Fruit fly (Drosophila melanogaster) whole organism, embryonic: ENCODE data around the gene sicily.

Source experiments
- ATbp ChIP-seq: fragments of 200-800 bp; sonication (Bioruptor generic); optimal IDR thresholded peaks from 2 replicates; lab custom pipeline; 2017; ENCODE audit warnings: missing biosample characterization, mild to moderate bottlenecking, missing genetic modification characterization, missing genetic modification reagents
- Adf1 ChIP-seq: fragments of 200-800 bp; sonication (Bioruptor generic); IDR thresholded peaks from 2 replicates; pipeline ENCODE4 v1.3.6; 2022; ENCODE audit warnings: missing biosample characterization, missing genetic modification characterization
- CG10431 ChIP-seq: fragments of 200-800 bp; sonication (Bioruptor generic); optimal IDR thresholded peaks from 3 replicates; lab custom pipeline; 2018; ENCODE audit warnings: missing biosample characterization, mild to moderate bottlenecking, missing genetic modification characterization
- CG12391 ChIP-seq: fragments of 200-800 bp; sonication (Bioruptor generic); optimal IDR thresholded peaks from 3 replicates; lab custom pipeline; 2018; ENCODE audit warnings: missing biosample characterization, mild to moderate bottlenecking, missing genetic modification characterization, moderate library complexity
- CG14667 ChIP-seq: fragments of 200-800 bp; sonication (Bioruptor generic); IDR thresholded peaks from 2 replicates; pipeline ENCODE4 v1.3.6; 2022; ENCODE audit warnings: missing biosample characterization, missing genetic modification characterization
- CG15479 ChIP-seq: fragments of 200-800 bp; sonication (Bioruptor generic); optimal IDR thresholded peaks from 3 replicates; lab custom pipeline; 2019; ENCODE audit warnings: missing biosample characterization, mild to moderate bottlenecking, missing genetic modification characterization, moderate library complexity
- CG18476 ChIP-seq: fragments of 200-800 bp; sonication (Bioruptor generic); optimal IDR thresholded peaks from 2 replicates; lab custom pipeline; 2016; ENCODE audit warnings: missing biosample characterization, mild to moderate bottlenecking, missing genetic modification characterization
- CG2678 ChIP-seq: fragments of 200-800 bp; sonication (Bioruptor generic); optimal IDR thresholded peaks from 3 replicates; lab custom pipeline; 2019; ENCODE audit warnings: missing biosample characterization, mild to moderate bottlenecking, missing genetic modification characterization, moderate library complexity
- CG31388 ChIP-seq: fragments of 200-800 bp; sonication (Bioruptor generic); optimal IDR thresholded peaks from 2 replicates; lab custom pipeline; 2016; ENCODE audit warnings: missing biosample characterization, missing genetic modification characterization
- CG34376 ChIP-seq: fragments of 200-800 bp; sonication (Bioruptor generic); optimal IDR thresholded peaks from 2 replicates; lab custom pipeline; 2018; ENCODE audit warnings: missing biosample characterization, mild to moderate bottlenecking, missing genetic modification characterization
- CG34422 ChIP-seq: fragments of 200-800 bp; sonication (Bioruptor generic); IDR thresholded peaks from 3 replicates; pipeline ENCODE4 v1.3.6; 2022; ENCODE audit warnings: missing biosample characterization, missing genetic modification characterization
- CG42726 ChIP-seq: fragments of 200-800 bp; sonication (Bioruptor generic); IDR thresholded peaks from 2 replicates; pipeline ENCODE4 v1.3.6; 2022; ENCODE audit warnings: missing biosample characterization, missing genetic modification characterization; ENCODE audit not compliant: partially characterized antibody
- CG4360 ChIP-seq: fragments of 200-800 bp; sonication (Bioruptor generic); IDR thresholded peaks from 2 replicates; pipeline ENCODE4 v1.3.6; 2022; ENCODE audit warnings: missing biosample characterization, missing genetic modification characterization
- CG7271 ChIP-seq: fragments of 200-800 bp; sonication (Bioruptor generic); optimal IDR thresholded peaks from 2 replicates; lab custom pipeline; 2018; ENCODE audit warnings: missing biosample characterization, mild to moderate bottlenecking, missing genetic modification characterization, moderate library complexity
- CG7839 ChIP-seq: fragments of 200-800 bp; sonication (Bioruptor generic); optimal IDR thresholded peaks from 3 replicates; lab custom pipeline; 2018; ENCODE audit warnings: missing biosample characterization, mild to moderate bottlenecking, missing genetic modification characterization, moderate library complexity
- CG8924 ChIP-seq: fragments of 200-800 bp; optimal IDR thresholded peaks from 3 replicates; lab custom pipeline; 2019; ENCODE audit warnings: missing biosample characterization, mild to moderate bottlenecking, missing genetic modification characterization, moderate library complexity
- CG8944 ChIP-seq: fragments of 200-800 bp; sonication (Bioruptor generic); optimal IDR thresholded peaks from 3 replicates; lab custom pipeline; 2016; ENCODE audit warnings: missing biosample characterization, missing genetic modification characterization
- CG9215 ChIP-seq: fragments of 200-800 bp; sonication (Bioruptor generic); IDR thresholded peaks from 2 replicates; pipeline ENCODE4 v1.3.6; 2022; ENCODE audit warnings: missing biosample characterization, missing genetic modification characterization
- Chrac-16 ChIP-seq: fragments of 200-800 bp; sonication (Bioruptor generic); optimal IDR thresholded peaks from 3 replicates; lab custom pipeline; 2016; ENCODE audit warnings: missing biosample characterization, missing genetic modification characterization
- Dbx ChIP-seq: fragments of 200-800 bp; sonication (Bioruptor generic); IDR thresholded peaks from 3 replicates; pipeline ENCODE4 v1.3.6; 2022; ENCODE audit warnings: missing biosample characterization, missing genetic modification characterization
- Dp ChIP-seq: fragments of 200-800 bp; sonication (Bioruptor generic); optimal IDR thresholded peaks from 2 replicates; lab custom pipeline; 2018; ENCODE audit warnings: missing biosample characterization, mild to moderate bottlenecking, missing genetic modification characterization, moderate library complexity
- Eip74EF ChIP-seq, 2 experiments: fragments of 200-800 bp in 1 of 2; fragments of >200 bp in 1 of 2; sonication (Bioruptor generic) in 1 of 2; optimal IDR thresholded peaks; 2 replicates each; lab custom pipeline; 2017 to 2019; ENCODE audit warnings: missing biosample characterization in 2 of 2, missing genetic modification characterization in 2 of 2, mild to moderate bottlenecking in 1 of 2, moderate library complexity in 1 of 2
- H2.0 ChIP-seq: fragments of 200-800 bp; sonication (Bioruptor generic); IDR thresholded peaks from 2 replicates; pipeline ENCODE4 v1.3.6; 2022; ENCODE audit warnings: missing biosample characterization, missing genetic modification characterization
- Hmr ChIP-seq: fragments of 200-800 bp; sonication (Bioruptor generic); optimal IDR thresholded peaks from 3 replicates; lab custom pipeline; 2017; ENCODE audit warnings: mild to moderate bottlenecking, missing biosample characterization, missing genetic modification reagents, missing genetic modification characterization
- Lim3 ChIP-seq: fragments of 200-800 bp; sonication (Bioruptor generic); IDR thresholded peaks from 2 replicates; pipeline ENCODE4 v1.3.6; 2022; ENCODE audit warnings: missing biosample characterization, missing genetic modification characterization
- MTF-1 ChIP-seq: fragments of 200-800 bp; sonication (Bioruptor generic); optimal IDR thresholded peaks from 2 replicates; lab custom pipeline; 2018; ENCODE audit warnings: missing biosample characterization, mild to moderate bottlenecking, missing genetic modification characterization, borderline replicate concordance
- Mrtf ChIP-seq: fragments of 200-800 bp; sonication (Bioruptor generic); IDR thresholded peaks from 3 replicates; pipeline ENCODE4 v1.3.6; 2022; ENCODE audit warnings: missing biosample characterization, missing genetic modification characterization
- NC2α ChIP-seq: fragments of 200-800 bp; sonication (Bioruptor generic); optimal IDR thresholded peaks from 2 replicates; lab custom pipeline; 2016; ENCODE audit warnings: missing biosample characterization, missing genetic modification characterization
- NfI ChIP-seq: fragments of 200-800 bp; sonication (Bioruptor generic); optimal IDR thresholded peaks from 3 replicates; lab custom pipeline; 2018; ENCODE audit warnings: missing biosample characterization, mild to moderate bottlenecking, missing genetic modification characterization, moderate library complexity
- Ravus ChIP-seq: fragments of 200-800 bp; sonication (Bioruptor generic); IDR thresholded peaks from 2 replicates; pipeline ENCODE4 v1.3.6; 2022; ENCODE audit warnings: missing biosample characterization, missing genetic modification characterization
- Ssrp ChIP-seq: fragments of 200-800 bp; sonication (Bioruptor generic); optimal IDR thresholded peaks from 2 replicates; lab custom pipeline; 2018; ENCODE audit warnings: missing biosample characterization, mild to moderate bottlenecking, missing genetic modification characterization, moderate library complexity
- amos ChIP-seq: fragments of 200-800 bp; sonication (Bioruptor generic); IDR thresholded peaks from 2 replicates; pipeline ENCODE4 v1.3.6; 2022; ENCODE audit warnings: missing biosample characterization, missing genetic modification characterization; ENCODE audit not compliant: partially characterized antibody
- ato ChIP-seq: fragments of 200-800 bp; sonication (Bioruptor generic); IDR thresholded peaks from 2 replicates; pipeline ENCODE4 v1.3.6; 2022; ENCODE audit warnings: missing biosample characterization, missing genetic modification characterization; ENCODE audit not compliant: partially characterized antibody
- chm ChIP-seq: fragments of 200-800 bp; sonication (Bioruptor generic); IDR thresholded peaks from 2 replicates; pipeline ENCODE4 v1.3.6; 2022; ENCODE audit warnings: missing biosample characterization, missing genetic modification characterization
- chn ChIP-seq: fragments of 200-800 bp; sonication (Bioruptor generic); optimal IDR thresholded peaks from 2 replicates; lab custom pipeline; 2016; ENCODE audit warnings: missing biosample characterization, missing genetic modification characterization
- cwo ChIP-seq: fragments of 200-800 bp; sonication (Bioruptor generic); optimal IDR thresholded peaks from 3 replicates; lab custom pipeline; 2017; ENCODE audit warnings: missing biosample characterization, missing genetic modification characterization, mild to moderate bottlenecking, moderate library complexity, missing genetic modification reagents
- disco-r ChIP-seq: fragments of 200-800 bp; sonication (Bioruptor generic); optimal IDR thresholded peaks from 2 replicates; lab custom pipeline; 2016; ENCODE audit warnings: missing biosample characterization, missing genetic modification characterization
- eve ChIP-seq, 2 experiments: fragments of >200 bp; optimal IDR thresholded peaks; 2 replicates each; lab custom pipeline; 2017; ENCODE audit warnings: missing biosample characterization in 2 of 2, missing genetic modification characterization in 2 of 2
- ewg ChIP-seq: fragments of 200-800 bp; sonication (Bioruptor generic); optimal IDR thresholded peaks from 3 replicates; lab custom pipeline; 2017; ENCODE audit warnings: mild to moderate bottlenecking, missing biosample characterization, missing genetic modification reagents, missing genetic modification characterization
- lmd ChIP-seq: fragments of 200-800 bp; sonication (Bioruptor generic); IDR thresholded peaks from 2 replicates; pipeline ENCODE4 v1.3.6; 2022; ENCODE audit warnings: missing biosample characterization, missing genetic modification characterization
- mirr ChIP-seq: fragments of 200-800 bp; sonication (Bioruptor generic); optimal IDR thresholded peaks from 3 replicates; lab custom pipeline; 2018; ENCODE audit warnings: missing biosample characterization, mild to moderate bottlenecking, missing genetic modification characterization
- nerfin-1 ChIP-seq: fragments of 200-800 bp; sonication (Bioruptor generic); optimal IDR thresholded peaks from 3 replicates; lab custom pipeline; 2019; ENCODE audit warnings: missing biosample characterization, mild to moderate bottlenecking, missing genetic modification characterization, moderate library complexity
- nom ChIP-seq: fragments of 200-800 bp; sonication (Bioruptor generic); optimal IDR thresholded peaks from 2 replicates; lab custom pipeline; 2017; ENCODE audit warnings: missing biosample characterization, missing genetic modification characterization, mild to moderate bottlenecking, moderate library complexity, missing genetic modification reagents
- pnt ChIP-seq: fragments of 200-800 bp; sonication (Bioruptor generic); optimal IDR thresholded peaks from 3 replicates; lab custom pipeline; 2016; ENCODE audit warnings: missing biosample characterization, missing genetic modification characterization
- pros ChIP-seq: fragments of 200-800 bp; sonication (Bioruptor generic); optimal IDR thresholded peaks from 3 replicates; lab custom pipeline; 2019; ENCODE audit warnings: missing biosample characterization, mild to moderate bottlenecking, missing genetic modification characterization, moderate library complexity
- ro ChIP-seq: fragments of 200-800 bp; sonication (Bioruptor generic); IDR thresholded peaks from 2 replicates; pipeline ENCODE4 v1.3.6; 2022; ENCODE audit warnings: missing biosample characterization, missing genetic modification characterization
- sd ChIP-seq: fragments of 200-800 bp; sonication (Bioruptor generic); optimal IDR thresholded peaks from 3 replicates; lab custom pipeline; 2018; ENCODE audit warnings: missing biosample characterization, mild to moderate bottlenecking, missing genetic modification characterization, moderate library complexity
- seq ChIP-seq: fragments of 200-800 bp; sonication (Bioruptor generic); IDR thresholded peaks from 2 replicates; pipeline ENCODE4 v1.3.6; 2022; ENCODE audit warnings: missing biosample characterization, missing genetic modification characterization
- ssp ChIP-seq: fragments of 200-800 bp; sonication (Bioruptor generic); IDR thresholded peaks from 2 replicates; pipeline ENCODE4 v1.3.6; 2022; ENCODE audit warnings: missing biosample characterization, missing genetic modification characterization

sicily gene

dm6 chrX:11848507-11849264 lies 42.8 kb upstream of the sicily start (continued):
- TF ChIP-seq CG12391 (tag; lab: Kevin White, UChicago) = peak; percentile 49
- no peak for TF ChIP-seq Mrtf (GFP tag; lab: Robert Waterston, UW)
- no peak for TF ChIP-seq CG8944 (GFP tag; lab: Kevin White, UChicago)
- no peak for TF ChIP-seq CG15479 (GFP tag; lab: Kevin White, UChicago)
- TF ChIP-seq seq (GFP tag; lab: Robert Waterston, UW) = peak; percentile 26; the same call in 1 of the 2 replicates
- TF ChIP-seq Dp (GFP tag; lab: Kevin White, UChicago) = no peak
- no peak for TF ChIP-seq amos (GFP tag; lab: Robert Waterston, UW)
- TF ChIP-seq ro (GFP tag; lab: Robert Waterston, UW) = no peak
- no peak for TF ChIP-seq eve (GFP tag; optimal IDR thresholded peaks at IDR 0.05; lab: Kevin White, UChicago)
- no peak for TF ChIP-seq pnt (GFP tag; lab: Kevin White, UChicago)
- TF ChIP-seq sd (tag; lab: Kevin White, UChicago) = peak; percentile 72
- no peak for TF ChIP-seq Ravus
- TF ChIP-seq nerfin-1 (tag; lab: Kevin White, UChicago) = peak; percentile 13
- TF ChIP-seq NfI = no peak
- TF ChIP-seq CG42726 (GFP tag; lab: Robert Waterston, UW) = no peak
- peak; percentile 43 for TF ChIP-seq cwo (GFP tag; lab: Kevin White, UChicago)
- no peak for TF ChIP-seq Dbx (GFP tag; lab: Robert Waterston, UW)
- no peak for TF ChIP-seq ato (GFP tag; lab: Robert Waterston, UW)
- TF ChIP-seq Adf1 (GFP tag; lab: Robert Waterston, UW) = no peak
- TF ChIP-seq nom (GFP tag; lab: Kevin White, UChicago) = no peak
- peak; percentile 65 for TF ChIP-seq CG8924
- TF ChIP-seq lmd (GFP tag; lab: Robert Waterston, UW) = peak; percentile 42; the same call in 1 of the 2 replicates
- no peak for TF ChIP-seq CG10431 (GFP tag; lab: Kevin White, UChicago)
- TF ChIP-seq disco-r (GFP tag; lab: Kevin White, UChicago) = no peak
- no peak for TF ChIP-seq CG31388 (GFP tag; lab: Kevin White, UChicago)
- TF ChIP-seq ssp = no peak
- TF ChIP-seq Lim3 (GFP tag; lab: Robert Waterston, UW) = no peak
- TF ChIP-seq ATbp (GFP tag; lab: Kevin White, UChicago) = peak; percentile 45
- TF ChIP-seq CG34422 (GFP tag; lab: Robert Waterston, UW) = no peak; the same call in 2 of the 3 replicates
- TF ChIP-seq CG34376 (GFP tag; lab: Kevin White, UChicago) = no peak
- TF ChIP-seq CG9215 (GFP tag; lab: Robert Waterston, UW) = no peak
- TF ChIP-seq H2.0 = 0 out of 2 replicates have a peak, but pooled peaks have one; percentile 41
- no peak for TF ChIP-seq pros
- TF ChIP-seq CG4360 = no peak
- peak; percentile 14 for TF ChIP-seq ewg (GFP tag; lab: Kevin White, UChicago)
- TF ChIP-seq CG14667 = no peak
- TF ChIP-seq CG2678 (tag; lab: Kevin White, UChicago) = peak; percentile 69
- TF ChIP-seq Eip74EF (GFP tag; optimal IDR thresholded peaks at IDR 0.05; lab: Kevin White, UChicago) = peak in 1 of 2 experiments; percentile 32
- no peak for TF ChIP-seq MTF-1 (GFP tag; lab: Kevin White, UChicago)
- no peak for TF ChIP-seq Ssrp (tag; lab: Kevin White, UChicago)
- TF ChIP-seq chm (GFP tag; lab: Robert Waterston, UW) = no peak
- TF ChIP-seq Chrac-16 (GFP tag; lab: Kevin White, UChicago) = no peak
- TF ChIP-seq NC2α = no peak
- peak; percentile 45 for TF ChIP-seq Hmr (GFP tag; lab: Kevin White, UChicago)
- peak; percentile 59 for TF ChIP-seq mirr
- TF ChIP-seq chn (GFP tag; lab: Kevin White, UChicago) = no peak
- no peak for TF ChIP-seq CG7271
- TF ChIP-seq CG7839 = peak; percentile 55
- peak; percentile 15 for TF ChIP-seq CG18476
